Fruit fly (Drosophila melanogaster): ENCODE data around the gene Shawn.

DNA sequence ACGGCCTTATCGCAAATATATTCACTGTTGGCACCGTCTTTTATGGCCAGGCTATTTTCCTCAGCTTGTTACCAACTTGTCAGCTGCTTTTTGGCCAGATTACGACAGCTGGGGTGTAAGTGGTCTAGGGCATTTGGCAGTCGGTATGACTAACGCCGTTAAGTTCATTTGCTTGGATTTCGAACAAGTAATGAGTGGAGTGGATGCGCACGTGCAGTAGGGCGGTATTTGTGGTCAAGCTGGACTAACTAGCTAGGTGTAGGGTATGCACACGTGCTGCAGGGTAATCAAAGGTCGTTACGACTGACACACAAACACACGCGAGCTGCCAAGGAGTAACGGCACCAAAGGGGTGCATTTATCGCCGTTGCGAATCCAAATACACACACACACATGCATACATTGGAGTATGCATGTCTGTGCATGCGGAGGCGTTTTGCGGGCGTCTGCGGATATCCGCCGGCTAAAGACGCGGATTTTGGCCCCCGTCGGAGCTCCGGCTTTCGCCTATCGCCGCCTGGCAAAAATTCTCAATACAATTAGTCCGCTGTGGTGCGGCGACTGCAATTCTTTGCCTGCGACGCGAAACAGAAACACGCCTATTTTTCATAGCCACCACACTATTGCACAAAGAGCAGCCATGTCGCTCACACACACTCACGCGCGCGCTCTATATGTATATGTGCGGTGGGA is 33.2 kb upstream of the Shawn start:
- TF ChIP-seq psq (optimal IDR thresholded peaks at IDR 0.05) (no peak), pan (optimal IDR thresholded peaks at IDR 0.05) (no peak), CG8478 (optimal IDR thresholded peaks at IDR 0.05) (no peak), usp (GFP tag; optimal IDR thresholded peaks at IDR 0.05) (no peak)
